Worm (Caenorhabditis elegans): Measurements from ENCODE around the gene T05A8.8.

DNA sequence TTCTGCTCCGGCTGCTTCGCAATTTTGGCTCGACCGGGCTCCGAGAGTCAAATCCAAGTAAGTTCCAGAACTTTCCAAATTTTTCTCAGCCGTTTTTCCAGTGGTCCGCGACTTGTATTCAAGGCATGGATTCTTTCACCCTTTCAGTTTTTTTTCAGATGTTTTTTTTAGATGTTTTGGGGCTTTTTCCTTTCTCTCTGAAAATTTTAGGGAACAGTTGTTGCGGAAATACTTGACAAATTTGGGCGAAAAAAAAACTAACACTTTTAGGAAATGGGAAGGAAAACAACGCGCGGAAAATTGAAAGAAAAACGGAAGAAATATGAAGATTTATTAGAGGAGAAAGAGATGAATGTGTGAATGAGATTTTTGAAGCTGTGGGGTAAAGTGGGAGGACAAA lies 10.9 kb upstream of the T05A8.8 start, which contains the start of the genes T05A8.11 and nep-2:
- no peak for TF ChIP-seq snpc-4 (tag; optimal IDR thresholded peaks at IDR 0.05)
- no peak for TF ChIP-seq nhr-237 (tag; optimal IDR thresholded peaks at IDR 0.05)
- no peak for TF ChIP-seq ces-1 (GFP tag; optimal IDR thresholded peaks at IDR 0.05)
- TF ChIP-seq ham-2 (GFP tag; optimal IDR thresholded peaks at IDR 0.05): no peak
- TF ChIP-seq hlh-1 (tag; optimal IDR thresholded peaks at IDR 0.05): no peak
- TF ChIP-seq mep-1 (tag; optimal IDR thresholded peaks at IDR 0.05): no peak
- TF ChIP-seq elt-3 (tag; optimal IDR thresholded peaks at IDR 0.05): no peak
- no peak for TF ChIP-seq nhr-28 (tag; optimal IDR thresholded peaks at IDR 0.05)
- no peak for TF ChIP-seq ceh-83 (GFP tag; optimal IDR thresholded peaks at IDR 0.05)
- no peak for TF ChIP-seq pha-4 (tag; optimal IDR thresholded peaks at IDR 0.05)
- TF ChIP-seq nhr-76 (tag; optimal IDR thresholded peaks at IDR 0.05): no peak
- TF ChIP-seq unc-62 (GFP tag; optimal IDR thresholded peaks at IDR 0.05): no peak

All from whole organism, mixed stage, embryonic.